Worm (Caenorhabditis elegans): ENCODE data around the gene W08F4.5.
A peak's percentile ranks its signal among the peaks of the same experiment; 100 is the strongest.

Gene W08F4.5

ce11 chrII:577632-578031 lies 9.0 kb upstream of the W08F4.5 start, which contains the start of gene W08F4.7:
W08F4.7 (minus strand) TSS chrII:577732.
- TF ChIP-seq cog-1 (tag; optimal IDR thresholded peaks at IDR 0.05) (no peak), T22C8.4 (GFP tag; IDR thresholded peaks at IDR 0.05) (no peak), tab-1 (GFP tag; IDR thresholded peaks at IDR 0.05) (no peak), med-1 (GFP tag; optimal IDR thresholded peaks at IDR 0.05; ENCODE audit: insufficient read depth) (no peak), ztf-23 (GFP tag; IDR thresholded peaks at IDR 0.05) (no peak), klf-2 (GFP tag; conservative IDR thresholded peaks at IDR 0.05) (no peak), ztf-29 (GFP tag; IDR thresholded peaks at IDR 0.05) (no peak), ref-1 (GFP tag; conservative IDR thresholded peaks at IDR 0.05) (no peak)

DNA sequence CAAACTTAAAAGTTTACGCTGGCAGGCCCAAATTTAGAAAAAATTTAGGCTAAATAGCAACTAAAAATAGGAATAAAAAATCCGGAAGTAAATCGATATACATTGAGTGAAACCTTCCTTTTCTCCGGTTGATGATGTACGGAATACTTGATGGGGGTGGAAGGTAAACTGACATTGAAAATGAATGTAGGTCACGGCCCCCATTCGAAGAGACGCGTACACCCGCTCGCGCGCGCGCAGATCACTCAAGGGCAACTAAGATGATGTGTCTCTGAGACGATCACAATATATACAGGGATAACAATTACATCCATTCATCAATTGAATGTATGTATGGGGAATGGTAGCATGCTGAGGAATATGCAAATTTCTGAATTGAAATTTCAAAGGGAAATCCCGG lies 5.4 kb upstream of the W08F4.5 start:
- no peak for TF ChIP-seq cog-1 (tag; optimal IDR thresholded peaks at IDR 0.05)
- TF ChIP-seq tab-1 (GFP tag; IDR thresholded peaks at IDR 0.05): no peak
- TF ChIP-seq klf-2 (GFP tag; conservative IDR thresholded peaks at IDR 0.05): no peak
- TF ChIP-seq ztf-23 (GFP tag; IDR thresholded peaks at IDR 0.05): no peak
- TF ChIP-seq T22C8.4 (GFP tag; IDR thresholded peaks at IDR 0.05): no peak
- TF ChIP-seq med-1 (GFP tag; optimal IDR thresholded peaks at IDR 0.05; ENCODE audit: insufficient read depth): no peak
- TF ChIP-seq ztf-29 (GFP tag; IDR thresholded peaks at IDR 0.05): no peak
- TF ChIP-seq flt-1 (GFP tag; IDR thresholded peaks at IDR 0.05): no peak
- no peak for TF ChIP-seq ref-1 (GFP tag; conservative IDR thresholded peaks at IDR 0.05)

ce11 chrII:573580-573979 lies 4.9 kb upstream of the W08F4.5 start:
- peak; percentile 32; the same call in 1 of the 2 replicates for TF ChIP-seq ztf-29 (GFP tag; IDR thresholded peaks at IDR 0.05)

ce11 chrII:572010-572409 lies 3.3 kb upstream of the W08F4.5 start, which contains the start of gene mlt-8:
mlt-8 (minus strand) TSS chrII:572110.
- TF ChIP-seq ref-1 (GFP tag; conservative IDR thresholded peaks at IDR 0.05) (no peak), tab-1 (GFP tag; IDR thresholded peaks at IDR 0.05) (no peak)

- no peak for TF ChIP-seq med-1 (GFP tag; optimal IDR thresholded peaks at IDR 0.05; ENCODE audit: insufficient read depth)
- TF ChIP-seq T22C8.4 (GFP tag; IDR thresholded peaks at IDR 0.05): no peak
- TF ChIP-seq tab-1 (GFP tag; IDR thresholded peaks at IDR 0.05): no peak
- TF ChIP-seq klf-2 (GFP tag; conservative IDR thresholded peaks at IDR 0.05): no peak
- TF ChIP-seq ztf-23 (GFP tag; IDR thresholded peaks at IDR 0.05): no peak
- TF ChIP-seq flt-1 (GFP tag; IDR thresholded peaks at IDR 0.05): no peak
- no peak for TF ChIP-seq ref-1 (GFP tag; conservative IDR thresholded peaks at IDR 0.05)
- no peak for TF ChIP-seq cog-1 (tag; optimal IDR thresholded peaks at IDR 0.05)
- TF ChIP-seq ztf-29 (GFP tag; IDR thresholded peaks at IDR 0.05): no peak
Measured at ce11 chrII:556185-556584, 12.5 kb downstream of the W08F4.5 start, which contains the start of the genes C09E8.1 and C09E8.6. C09E8.1 (plus strand) TSS chrII:556485. C09E8.6 (plus strand) TSS chrII:556497.

DNA sequence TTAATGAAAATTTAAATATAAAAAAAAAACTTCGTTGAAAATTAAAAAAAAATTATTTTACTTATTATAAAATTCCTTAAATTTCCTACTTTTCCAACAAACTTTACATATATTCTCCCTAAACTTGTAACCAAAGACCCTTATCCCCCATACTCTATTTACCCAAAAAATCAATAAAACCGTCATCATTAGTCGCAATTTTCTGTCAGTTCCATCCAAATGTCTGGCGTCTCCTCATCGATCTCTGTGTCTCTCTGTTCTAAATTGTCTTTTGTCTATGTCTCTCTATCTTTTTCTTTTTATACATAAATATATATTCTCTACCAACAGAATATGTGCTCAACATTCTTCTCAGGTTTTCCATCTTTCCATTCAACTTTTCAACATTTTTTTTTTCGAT lies 13.3 kb downstream of the W08F4.5 start:
- TF ChIP-seq med-1 (GFP tag; optimal IDR thresholded peaks at IDR 0.05; ENCODE audit: insufficient read depth) (no peak), T22C8.4 (GFP tag; IDR thresholded peaks at IDR 0.05) (peak; percentile 52)

DNA sequence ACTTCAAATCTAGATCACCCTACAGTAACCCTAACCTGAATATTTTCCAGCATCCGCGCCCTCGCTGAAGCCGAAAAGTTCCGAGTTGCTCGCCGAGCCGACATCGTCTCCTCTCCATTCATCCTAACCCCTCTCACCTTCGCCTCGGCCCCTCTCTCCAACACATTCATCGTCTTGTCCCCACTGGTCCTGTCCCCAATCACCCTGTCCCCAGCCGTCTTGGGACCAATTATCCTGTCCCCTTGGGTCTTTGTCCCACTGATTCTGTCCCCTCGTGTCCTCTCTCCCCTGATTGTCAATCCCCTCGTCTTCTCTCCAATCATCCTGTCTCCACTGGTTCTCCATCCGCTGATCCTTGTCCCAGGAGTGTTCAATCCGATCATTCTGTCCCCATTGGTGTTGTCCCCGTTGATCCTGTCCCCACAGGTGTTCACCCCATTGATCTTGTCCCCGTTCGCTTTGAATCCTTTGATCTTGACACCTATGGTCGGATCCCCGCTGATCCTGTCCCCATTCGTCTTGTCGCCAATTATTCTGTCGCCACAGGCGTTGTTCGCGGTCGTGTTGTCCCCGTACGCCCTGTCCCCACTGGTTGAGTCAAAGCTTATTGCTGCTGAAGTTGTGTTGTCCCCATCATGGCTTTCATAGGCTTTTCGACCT lies 17.3 kb downstream of the W08F4.5 start, which contains the start of gene lips-7:
TSS of gene lips-7 (plus strand) at position 610 of the 660 bp plus-strand sequence.
- TF ChIP-seq cog-1 (tag; optimal IDR thresholded peaks at IDR 0.05): no peak
- no peak for TF ChIP-seq flt-1 (GFP tag; IDR thresholded peaks at IDR 0.05)
- TF ChIP-seq ztf-29 (GFP tag; IDR thresholded peaks at IDR 0.05): no peak
- TF ChIP-seq ztf-23 (GFP tag; IDR thresholded peaks at IDR 0.05): no peak
- TF ChIP-seq ref-1 (GFP tag; conservative IDR thresholded peaks at IDR 0.05): no peak
- no peak for TF ChIP-seq tab-1 (GFP tag; IDR thresholded peaks at IDR 0.05)
- TF ChIP-seq med-1 (GFP tag; optimal IDR thresholded peaks at IDR 0.05; ENCODE audit: insufficient read depth): no peak
- TF ChIP-seq klf-2 (GFP tag; conservative IDR thresholded peaks at IDR 0.05): no peak
- TF ChIP-seq T22C8.4 (GFP tag; IDR thresholded peaks at IDR 0.05): no peak

DNA sequence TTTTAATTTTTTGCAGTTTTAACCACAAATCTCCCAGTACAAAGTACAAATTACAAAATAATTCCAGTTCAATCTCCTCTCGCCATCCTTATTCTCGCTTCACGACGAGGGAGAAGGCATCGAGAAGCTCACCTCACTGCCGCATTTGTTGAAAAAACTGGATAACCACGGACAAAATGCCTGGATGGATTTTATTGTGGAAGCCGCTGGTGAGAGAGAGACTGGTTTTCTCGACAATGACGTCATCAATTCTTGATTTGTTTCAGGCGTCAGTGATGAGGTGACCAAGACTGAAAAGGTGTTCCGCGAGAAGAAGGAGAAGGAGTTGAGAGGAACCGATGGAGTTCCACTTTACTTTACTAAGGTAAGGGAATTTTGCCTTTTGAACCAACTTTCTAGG lies 19.2 kb downstream of the W08F4.5 start:
- no peak for TF ChIP-seq tab-1 (GFP tag; IDR thresholded peaks at IDR 0.05)
- TF ChIP-seq cog-1 (tag; optimal IDR thresholded peaks at IDR 0.05): no peak
- TF ChIP-seq ref-1 (GFP tag; conservative IDR thresholded peaks at IDR 0.05): no peak
- TF ChIP-seq ztf-29 (GFP tag; IDR thresholded peaks at IDR 0.05): no peak
- no peak for TF ChIP-seq T22C8.4 (GFP tag; IDR thresholded peaks at IDR 0.05)
- TF ChIP-seq klf-2 (GFP tag; conservative IDR thresholded peaks at IDR 0.05): no peak
- TF ChIP-seq med-1 (GFP tag; optimal IDR thresholded peaks at IDR 0.05; ENCODE audit: insufficient read depth): no peak
- no peak for TF ChIP-seq ztf-23 (GFP tag; IDR thresholded peaks at IDR 0.05)
- no peak for TF ChIP-seq flt-1 (GFP tag; IDR thresholded peaks at IDR 0.05)

DNA sequence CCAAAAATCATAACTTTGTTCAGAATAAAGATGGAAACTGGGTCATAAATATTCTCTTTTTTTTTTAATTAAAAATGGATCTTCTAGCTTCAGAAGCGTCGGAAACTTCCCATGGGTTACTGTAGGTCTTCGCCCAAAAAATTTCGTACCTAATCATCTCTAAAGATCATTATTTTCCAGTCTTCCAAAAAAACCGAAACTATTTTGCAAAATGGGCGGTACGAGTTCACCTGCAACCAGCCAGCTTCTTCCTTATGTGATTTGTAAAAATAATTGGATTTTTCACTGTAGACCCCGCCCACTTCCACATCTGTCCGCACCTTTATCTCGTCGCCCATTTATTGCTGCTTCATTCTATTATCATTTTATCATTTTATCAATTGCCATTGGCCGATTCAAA lies 22.3 kb downstream of the W08F4.5 start, which contains the start of gene mlt-10:
TSS of gene mlt-10 (plus strand) at position 301 of the 400 bp plus-strand sequence.
- TF ChIP-seq cog-1 (tag; optimal IDR thresholded peaks at IDR 0.05) (no peak), flt-1 (GFP tag; IDR thresholded peaks at IDR 0.05) (no peak), ref-1 (GFP tag; conservative IDR thresholded peaks at IDR 0.05) (no peak), klf-2 (GFP tag; conservative IDR thresholded peaks at IDR 0.05) (no peak), tab-1 (GFP tag; IDR thresholded peaks at IDR 0.05) (no peak), ztf-23 (GFP tag; IDR thresholded peaks at IDR 0.05) (no peak), med-1 (GFP tag; optimal IDR thresholded peaks at IDR 0.05; ENCODE audit: insufficient read depth) (no peak), ztf-29 (GFP tag; IDR thresholded peaks at IDR 0.05) (no peak), T22C8.4 (GFP tag; IDR thresholded peaks at IDR 0.05) (no peak)

ce11 chrII:542416-542815 lies 26.3 kb downstream of the W08F4.5 start:
- 0 out of 2 replicates have a peak, but pooled peaks have one; percentile 14 for TF ChIP-seq flt-1 (GFP tag; IDR thresholded peaks at IDR 0.05)
- no peak for TF ChIP-seq ztf-23 (GFP tag; IDR thresholded peaks at IDR 0.05)
